Fruit fly (Drosophila melanogaster) whole organism, embryonic: ENCODE data around the gene CG5157.

ENCODE experiments used
- ATbp ChIP-seq: fragments of 200-800 bp; sonication (Bioruptor generic); optimal IDR thresholded peaks from 2 replicates; lab custom pipeline; 2017; ENCODE audit warnings: missing biosample characterization, mild to moderate bottlenecking, missing genetic modification characterization, missing genetic modification reagents
- CG10147 ChIP-seq: fragments of 200-800 bp; sonication (Bioruptor generic); optimal IDR thresholded peaks from 2 replicates; lab custom pipeline; 2019; ENCODE audit warnings: missing biosample characterization, mild to moderate bottlenecking, missing genetic modification characterization, moderate library complexity
- CG10462 ChIP-seq: fragments of 200-800 bp; sonication (Bioruptor generic); optimal IDR thresholded peaks from 2 replicates; lab custom pipeline; 2016; ENCODE audit warnings: missing biosample characterization, missing genetic modification characterization
- CG11560 ChIP-seq: fragments of 200-800 bp; sonication (Bioruptor generic); IDR thresholded peaks from 3 replicates; pipeline ENCODE4 v1.3.6; 2022; ENCODE audit warnings: missing biosample characterization, missing genetic modification characterization
- CG13775 ChIP-seq: fragments of 200-800 bp; sonication (Bioruptor generic); optimal IDR thresholded peaks from 3 replicates; lab custom pipeline; 2017; ENCODE audit warnings: missing biosample characterization, mild to moderate bottlenecking, missing genetic modification characterization
- CG14014 ChIP-seq: fragments of 200-800 bp; sonication (Bioruptor generic); IDR thresholded peaks from 2 replicates; pipeline ENCODE4 v1.3.6; 2022; ENCODE audit warnings: missing biosample characterization, missing genetic modification characterization
- CG15269 ChIP-seq: fragments of 200-800 bp; sonication (Bioruptor generic); optimal IDR thresholded peaks from 2 replicates; lab custom pipeline; 2018; ENCODE audit warnings: missing biosample characterization, mild to moderate bottlenecking, missing genetic modification characterization, moderate library complexity
- CG17612 ChIP-seq: fragments of 200-800 bp; sonication (Bioruptor generic); IDR thresholded peaks from 2 replicates; pipeline ENCODE4 v1.3.6; 2022; ENCODE audit warnings: missing biosample characterization, missing genetic modification characterization
- CG2120 ChIP-seq: fragments of 200-800 bp; sonication (Bioruptor generic); optimal IDR thresholded peaks from 3 replicates; lab custom pipeline; 2016; ENCODE audit warnings: missing biosample characterization, missing genetic modification characterization
- CG2129 ChIP-seq: fragments of 200-800 bp; sonication (Bioruptor generic); IDR thresholded peaks from 2 replicates; pipeline ENCODE4 v1.3.6; 2022; ENCODE audit warnings: missing biosample characterization, missing genetic modification characterization; ENCODE audit not compliant: partially characterized antibody
- CG2202 ChIP-seq: fragments of 200-800 bp; sonication (Bioruptor generic); optimal IDR thresholded peaks from 2 replicates; lab custom pipeline; 2018; ENCODE audit warnings: missing biosample characterization, mild to moderate bottlenecking, missing genetic modification characterization
- CG31388 ChIP-seq: fragments of 200-800 bp; sonication (Bioruptor generic); optimal IDR thresholded peaks from 2 replicates; lab custom pipeline; 2016; ENCODE audit warnings: missing biosample characterization, missing genetic modification characterization
- CG34376 ChIP-seq: fragments of 200-800 bp; sonication (Bioruptor generic); optimal IDR thresholded peaks from 2 replicates; lab custom pipeline; 2018; ENCODE audit warnings: missing biosample characterization, mild to moderate bottlenecking, missing genetic modification characterization
- CG4328 ChIP-seq: fragments of 200-800 bp; sonication (Bioruptor generic); optimal IDR thresholded peaks from 3 replicates; lab custom pipeline; 2017; ENCODE audit warnings: missing biosample characterization, missing genetic modification reagents, missing genetic modification characterization
- CG6689 ChIP-seq: fragments of 200-800 bp; sonication (Bioruptor generic); IDR thresholded peaks from 2 replicates; pipeline ENCODE4 v1.3.6; 2022; ENCODE audit warnings: missing biosample characterization, missing genetic modification characterization
- CG6854 ChIP-seq: fragments of 200-800 bp; sonication (Bioruptor generic); optimal IDR thresholded peaks from 3 replicates; lab custom pipeline; 2017; ENCODE audit warnings: missing biosample characterization, mild to moderate bottlenecking, missing genetic modification characterization
- CG7357 ChIP-seq: fragments of 200-800 bp; sonication (Bioruptor generic); IDR thresholded peaks from 3 replicates; pipeline ENCODE4 v1.3.6; 2022; ENCODE audit warnings: missing biosample characterization, missing genetic modification characterization
- CG7556 ChIP-seq: fragments of 200-800 bp; sonication (Bioruptor generic); optimal IDR thresholded peaks from 2 replicates; lab custom pipeline; 2017; ENCODE audit warnings: missing biosample characterization, mild to moderate bottlenecking, missing genetic modification characterization
- CG7786 ChIP-seq: fragments of 200-800 bp; sonication (Bioruptor generic); optimal IDR thresholded peaks from 2 replicates; lab custom pipeline; 2016; ENCODE audit warnings: missing biosample characterization, missing genetic modification characterization
- CTCF ChIP-seq: fragments of 200-800 bp; sonication (Bioruptor generic); optimal IDR thresholded peaks from 2 replicates; lab custom pipeline; 2017; ENCODE audit warnings: missing biosample characterization, mild to moderate bottlenecking, missing genetic modification characterization, moderate library complexity
- D19B ChIP-seq: fragments of 200-800 bp; sonication (Bioruptor generic); optimal IDR thresholded peaks from 2 replicates; lab custom pipeline; 2017; ENCODE audit warnings: missing biosample characterization, mild to moderate bottlenecking, missing genetic modification characterization
- Eip74EF ChIP-seq, 2 experiments: fragments of 200-800 bp in 1 of 2; fragments of >200 bp in 1 of 2; sonication (Bioruptor generic) in 1 of 2; optimal IDR thresholded peaks; 2 replicates each; lab custom pipeline; 2017 to 2019; ENCODE audit warnings: missing biosample characterization in 2 of 2, missing genetic modification characterization in 2 of 2, mild to moderate bottlenecking in 1 of 2, moderate library complexity in 1 of 2
- Meics ChIP-seq: fragments of 200-800 bp; sonication (Bioruptor generic); optimal IDR thresholded peaks from 2 replicates; lab custom pipeline; 2017; ENCODE audit warnings: missing biosample characterization, mild to moderate bottlenecking, missing genetic modification characterization
- Neu2 ChIP-seq: fragments of 200-800 bp; sonication (Bioruptor generic); optimal IDR thresholded peaks from 3 replicates; lab custom pipeline; 2016; ENCODE audit warnings: missing biosample characterization, missing genetic modification characterization, borderline replicate concordance
- Oli ChIP-seq: fragments of 200-800 bp; sonication (Bioruptor generic); optimal IDR thresholded peaks from 2 replicates; lab custom pipeline; 2018; ENCODE audit warnings: missing biosample characterization, mild to moderate bottlenecking, missing genetic modification characterization, moderate library complexity
- PHDP ChIP-seq: fragments of 200-800 bp; sonication (Bioruptor generic); optimal IDR thresholded peaks from 3 replicates; lab custom pipeline; 2018; ENCODE audit warnings: missing biosample characterization, mild to moderate bottlenecking, missing genetic modification characterization, moderate library complexity
- Pdp1 ChIP-seq, 2 experiments: fragments of 200-800 bp; sonication (Bioruptor generic); optimal IDR thresholded peaks; 3 replicates each; lab custom pipeline; 2016; ENCODE audit warnings: missing biosample characterization in 2 of 2, missing genetic modification characterization in 2 of 2, mild to moderate bottlenecking in 1 of 2, moderate library complexity in 1 of 2
- Scr ChIP-seq: fragments of 200-800 bp; sonication (Bioruptor generic); IDR thresholded peaks from 2 replicates; pipeline ENCODE4 v1.3.6; 2022; ENCODE audit warnings: missing biosample characterization, missing genetic modification characterization; ENCODE audit not compliant: partially characterized antibody
- ara ChIP-seq: fragments of 200-800 bp; sonication (Bioruptor generic); IDR thresholded peaks from 2 replicates; pipeline ENCODE4 v1.3.6; 2022; ENCODE audit warnings: missing biosample characterization, missing genetic modification characterization
- chif ChIP-seq, 2 experiments: fragments of 200-800 bp; sonication (Bioruptor generic); optimal IDR thresholded peaks; 3 replicates each; lab custom pipeline; 2016; ENCODE audit warnings: missing biosample characterization in 2 of 2, missing genetic modification characterization in 2 of 2
- chinmo ChIP-seq: fragments of 200-800 bp; sonication (Bioruptor generic); IDR thresholded peaks from 4 replicates; pipeline ENCODE4 v1.3.6; 2022; ENCODE audit warnings: missing biosample characterization, missing genetic modification characterization; ENCODE audit not compliant: partially characterized antibody
- esg ChIP-seq: fragments of 200-800 bp; sonication (Bioruptor generic); conservative IDR thresholded peaks from 2 replicates; pipeline ENCODE4 v1.3.6; 2022; ENCODE audit warnings: missing biosample characterization, missing genetic modification characterization
- eyg ChIP-seq: fragments of 200-800 bp; sonication (Bioruptor generic); optimal IDR thresholded peaks from 3 replicates; lab custom pipeline; 2016; ENCODE audit warnings: missing biosample characterization, missing genetic modification characterization
- fd96Cb ChIP-seq: fragments of 200-800 bp; sonication (Bioruptor generic); optimal IDR thresholded peaks from 2 replicates; lab custom pipeline; 2018; ENCODE audit warnings: missing biosample characterization, mild to moderate bottlenecking, missing genetic modification characterization, moderate library complexity
- ftz-f1 ChIP-seq: fragments of 200-800 bp; sonication (Bioruptor generic); optimal IDR thresholded peaks from 2 replicates; lab custom pipeline; 2016; ENCODE audit warnings: missing biosample characterization, missing genetic modification characterization
- fu2 ChIP-seq: fragments of 200-800 bp; sonication (Bioruptor generic); optimal IDR thresholded peaks from 2 replicates; lab custom pipeline; 2016; ENCODE audit warnings: missing biosample characterization, missing genetic modification characterization
- gfzf ChIP-seq: fragments of 200-800 bp; sonication (Bioruptor generic); optimal IDR thresholded peaks from 2 replicates; lab custom pipeline; 2016; ENCODE audit warnings: missing biosample characterization, mild to moderate bottlenecking, missing genetic modification characterization, moderate library complexity
- lmd ChIP-seq: fragments of 200-800 bp; sonication (Bioruptor generic); IDR thresholded peaks from 2 replicates; pipeline ENCODE4 v1.3.6; 2022; ENCODE audit warnings: missing biosample characterization, missing genetic modification characterization
- odd ChIP-seq: fragments of 200-800 bp; sonication (Bioruptor generic); optimal IDR thresholded peaks from 2 replicates; lab custom pipeline; 2017; ENCODE audit warnings: missing biosample characterization, mild to moderate bottlenecking, missing genetic modification characterization
- org-1 ChIP-seq: fragments of 200-800 bp; sonication (Bioruptor generic); optimal IDR thresholded peaks from 2 replicates; lab custom pipeline; 2017; ENCODE audit warnings: missing biosample characterization, missing genetic modification characterization
- psq ChIP-seq: fragments of 200-800 bp; sonication (Bioruptor generic); optimal IDR thresholded peaks from 2 replicates; lab custom pipeline; 2017; ENCODE audit warnings: missing biosample characterization, missing genetic modification characterization
- row ChIP-seq: fragments of 200-800 bp; sonication (Bioruptor generic); IDR thresholded peaks from 3 replicates; pipeline ENCODE4 v1.3.6; 2022; ENCODE audit warnings: missing biosample characterization, missing genetic modification characterization
- seq ChIP-seq: fragments of 200-800 bp; sonication (Bioruptor generic); IDR thresholded peaks from 2 replicates; pipeline ENCODE4 v1.3.6; 2022; ENCODE audit warnings: missing biosample characterization, missing genetic modification characterization
- slbo ChIP-seq: fragments of 200-800 bp; sonication (Bioruptor generic); IDR thresholded peaks from 2 replicates; pipeline ENCODE4 v1.3.6; 2022; ENCODE audit warnings: missing biosample characterization, missing genetic modification characterization
- slp2 ChIP-seq: fragments of 200-800 bp; sonication (Bioruptor generic); optimal IDR thresholded peaks from 2 replicates; lab custom pipeline; 2016; ENCODE audit warnings: missing biosample characterization, missing genetic modification characterization
- stwl ChIP-seq: fragments of 200-800 bp; sonication (Bioruptor generic); optimal IDR thresholded peaks from 3 replicates; lab custom pipeline; 2018; ENCODE audit warnings: missing biosample characterization, mild to moderate bottlenecking, missing genetic modification characterization, moderate library complexity
- tio ChIP-seq: fragments of 200-800 bp; sonication (Bioruptor generic); optimal IDR thresholded peaks from 2 replicates; lab custom pipeline; 2017; ENCODE audit warnings: missing biosample characterization, missing genetic modification characterization, inconsistent platforms
- tna ChIP-seq: fragments of 200-800 bp; sonication (Bioruptor generic); IDR thresholded peaks from 2 replicates; pipeline ENCODE4 v1.3.6; 2022; ENCODE audit warnings: missing biosample characterization, missing genetic modification characterization; ENCODE audit not compliant: partially characterized antibody
- trh ChIP-seq: fragments of 200-800 bp; sonication (Bioruptor generic); optimal IDR thresholded peaks from 2 replicates; lab custom pipeline; 2016; ENCODE audit warnings: missing biosample characterization, missing genetic modification characterization
- unc-4 ChIP-seq: fragments of 200-800 bp; sonication (Bioruptor generic); IDR thresholded peaks from 2 replicates; pipeline ENCODE4 v1.3.6; 2022; ENCODE audit warnings: missing biosample characterization, missing genetic modification characterization; ENCODE audit not compliant: partially characterized antibody
- vvl ChIP-seq: fragments of 200-800 bp; sonication (Bioruptor generic); IDR thresholded peaks from 2 replicates; pipeline ENCODE4 v1.3.6; 2022; ENCODE audit warnings: missing biosample characterization, missing genetic modification characterization

The CG5157 gene

DNA sequence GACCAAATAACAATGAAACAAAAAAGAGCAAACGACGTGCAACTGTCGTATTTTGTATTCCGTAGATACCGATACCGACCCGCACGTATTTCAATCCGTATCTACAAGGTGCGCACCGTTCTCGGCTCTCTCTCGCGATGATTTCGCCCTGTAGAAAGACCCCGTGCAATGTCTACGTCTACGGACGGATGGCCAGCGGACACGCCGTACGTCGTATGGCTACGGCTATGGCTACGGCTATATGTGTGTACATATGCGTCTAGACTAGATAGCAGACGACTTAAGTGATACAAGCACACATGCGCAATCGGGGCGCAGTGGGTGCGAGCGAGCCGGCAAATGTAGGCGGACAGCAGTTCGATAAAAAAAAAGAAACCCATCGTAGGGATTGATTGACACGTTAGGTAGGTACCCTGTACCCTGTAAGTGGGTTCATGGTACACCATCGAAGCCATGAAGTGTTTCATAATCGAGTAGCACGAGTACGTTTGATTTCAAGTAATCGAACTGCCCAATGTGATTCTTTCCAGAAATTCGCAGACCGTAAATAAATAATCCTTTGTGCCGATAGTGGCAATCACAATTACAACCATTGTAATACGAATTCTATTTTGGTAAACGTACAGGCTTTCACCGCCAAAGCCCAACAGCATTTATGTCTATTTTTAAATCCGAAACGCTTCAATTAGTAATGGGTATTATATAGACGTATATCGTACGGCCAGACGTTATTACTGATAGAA is 11.9 kb upstream of the CG5157 start (continued):
- TF ChIP-seq CG7556 (GFP tag; lab: Kevin White, UChicago) (peak; percentile 52), seq (0 out of 2 replicates have a peak, but pooled peaks have one; percentile 26), row (peak; percentile 80), CG10147 (GFP tag; lab: Kevin White, UChicago) (peak; percentile 43), slp2 (peak; percentile 13), lmd (peak; percentile 17; the same call in 1 of the 2 replicates), CG2202 (tag; lab: Kevin White, UChicago) (no peak), chif (GFP tag; optimal IDR thresholded peaks at IDR 0.05; lab: Kevin White, UChicago) (peak; percentile 20 to 29), Eip74EF (GFP tag; optimal IDR thresholded peaks at IDR 0.05; lab: Kevin White, UChicago) (no peak), trh (GFP tag; lab: Kevin White, UChicago) (no peak), CG11560 (tag; lab: Robert Waterston, UW) (peak; percentile 34; the same call in 1 of the 3 replicates), CG2120 (GFP tag; lab: Kevin White, UChicago) (peak; percentile 58), org-1 (GFP tag; lab: Kevin White, UChicago) (peak; percentile 33), ftz-f1 (GFP tag; lab: Kevin White, UChicago) (peak; percentile 30), Oli (tag; lab: Kevin White, UChicago) (peak; percentile 34), fu2 (GFP tag; lab: Kevin White, UChicago) (peak; percentile 32), CG4328 (peak; percentile 27), CG14014 (0 out of 2 replicates have a peak, but pooled peaks have one; percentile 11), CG6689 (GFP tag; lab: Robert Waterston, UW) (0 out of 2 replicates have a peak, but pooled peaks have one; percentile 25), CG15269 (tag; lab: Kevin White, UChicago) (peak; percentile 63), tna (0 out of 2 replicates have a peak, but pooled peaks have one; percentile 14), PHDP (peak; percentile 17), vvl (GFP tag; lab: Robert Waterston, UW) (0 out of 2 replicates have a peak, but pooled peaks have one; percentile 25), CG13775 (peak; percentile 46), fd96Cb (tag; lab: Kevin White, UChicago) (peak; percentile 10), Pdp1 (GFP tag; optimal IDR thresholded peaks at IDR 0.05; lab: Kevin White, UChicago) (peak in 1 of 2 experiments; percentile 21), CG7786 (peak; percentile 42), CTCF (GFP tag; lab: Kevin White, UChicago) (no peak), CG2129 (no peak), unc-4 (GFP tag; lab: Robert Waterston, UW) (no peak), chinmo (peak; percentile 87; the same call in 3 of the 4 replicates), esg (GFP tag; lab: Robert Waterston, UW) (no peak), CG7357 (0 out of 3 replicates have a peak, but pooled peaks have one; percentile 49), slbo (0 out of 2 replicates have a peak, but pooled peaks have one; percentile 24)

DNA sequence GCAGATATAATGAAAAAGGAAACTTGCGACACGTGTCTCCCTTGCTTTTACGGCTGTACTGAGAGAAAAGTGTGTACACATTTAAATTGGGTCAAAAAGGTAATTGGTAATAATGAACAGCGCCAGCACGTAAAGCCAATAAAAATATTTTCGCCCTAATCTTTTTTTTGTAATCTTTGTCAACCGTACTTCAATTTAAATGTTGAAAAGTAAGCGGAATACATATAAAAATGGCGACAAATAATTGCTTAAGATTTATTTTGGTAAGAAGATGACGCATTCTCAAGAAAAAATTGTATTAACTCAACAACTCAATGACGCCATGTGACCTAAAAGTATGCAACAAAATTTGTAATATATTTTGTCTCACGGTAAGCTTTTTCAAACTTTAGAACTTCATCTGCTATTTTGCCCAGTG is 10.1 kb upstream of the CG5157 start:
- TF ChIP-seq CG10462 (no peak), CG7786 (peak; percentile 41), gfzf (no peak), Meics (GFP tag; lab: Kevin White, UChicago) (peak; percentile 70), stwl (tag; lab: Kevin White, UChicago) (no peak), D19B (no peak), odd (GFP tag; lab: Kevin White, UChicago) (no peak), eyg (GFP tag; lab: Kevin White, UChicago) (no peak), CG17612 (GFP tag; lab: Robert Waterston, UW) (no peak), CG34376 (GFP tag; lab: Kevin White, UChicago) (peak; percentile 7), CG6854 (peak; percentile 26), tio (GFP tag; lab: Kevin White, UChicago) (peak; percentile 22), ATbp (GFP tag; lab: Kevin White, UChicago) (no peak), psq (no peak), ara (GFP tag; lab: Robert Waterston, UW) (no peak), Scr (GFP tag; lab: Robert Waterston, UW) (no peak), CG31388 (no peak), Neu2 (no peak)
